Fruit fly (Drosophila melanogaster): ENCODE measurements around the gene CG4194.

The CG4194 gene

DNA sequence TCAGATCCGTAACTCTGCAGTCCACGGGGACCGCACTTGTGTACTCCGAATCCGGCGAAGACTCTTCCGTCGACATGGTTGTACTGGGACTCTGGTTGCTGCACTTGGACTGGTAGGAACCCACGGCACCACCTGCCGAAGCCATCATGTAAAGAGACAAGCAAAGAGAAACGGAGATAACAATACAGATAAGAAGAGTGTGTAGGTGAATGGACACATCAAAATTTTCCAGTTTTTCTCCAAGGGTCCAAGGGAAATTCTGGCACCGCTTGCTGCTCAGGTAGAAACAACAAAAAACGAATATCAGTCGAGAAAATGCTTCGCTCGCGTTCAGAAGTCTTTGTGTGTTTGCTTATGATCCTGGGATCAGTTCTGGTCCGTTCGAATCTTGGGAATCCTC, at the start of gene CG4194:
CG4194 (plus strand) TSS at position 301 of the 400 bp plus-strand sequence.
- TF ChIP-seq psq (optimal IDR thresholded peaks at IDR 0.05) (no peak), pan (optimal IDR thresholded peaks at IDR 0.05) (no peak), EcR (GFP tag; optimal IDR thresholded peaks at IDR 0.05) (no peak), usp (GFP tag; optimal IDR thresholded peaks at IDR 0.05) (no peak), Dll (optimal IDR thresholded peaks at IDR 0.05) (no peak), CG8478 (optimal IDR thresholded peaks at IDR 0.05) (no peak)

DNA sequence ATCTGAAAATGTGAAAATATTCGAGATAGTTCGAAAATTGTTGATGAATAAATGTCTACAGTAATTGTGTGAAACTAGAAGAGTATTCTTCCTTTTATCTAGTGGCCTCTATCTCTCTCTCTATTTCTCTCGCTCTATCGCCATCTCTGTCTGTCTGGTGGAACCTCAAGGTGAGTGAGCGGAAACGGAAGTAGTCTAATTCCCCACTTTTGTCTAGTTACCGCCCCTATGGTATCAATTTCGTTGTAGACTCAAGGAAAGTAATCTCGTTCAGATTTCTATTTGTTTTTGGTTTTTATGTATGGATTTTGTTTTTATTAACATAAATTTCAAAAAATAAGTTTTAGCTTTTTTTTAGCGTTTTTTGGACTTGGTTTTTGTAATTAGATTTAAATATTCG, 43.6 kb upstream of the CG4194 start:
- TF ChIP-seq CG8478 (optimal IDR thresholded peaks at IDR 0.05), result no peak
- no peak for TF ChIP-seq Dll (optimal IDR thresholded peaks at IDR 0.05)
- TF ChIP-seq usp (GFP tag; optimal IDR thresholded peaks at IDR 0.05), result no peak
- TF ChIP-seq EcR (GFP tag; optimal IDR thresholded peaks at IDR 0.05), result no peak
- TF ChIP-seq pan (optimal IDR thresholded peaks at IDR 0.05), result no peak
- no peak for TF ChIP-seq psq (optimal IDR thresholded peaks at IDR 0.05)

dm6 chrX:2031308-2031707, 37.1 kb upstream of the CG4194 start:
- TF ChIP-seq Dll (optimal IDR thresholded peaks at IDR 0.05), result no peak
- no peak for TF ChIP-seq CG8478 (optimal IDR thresholded peaks at IDR 0.05)
- TF ChIP-seq usp (GFP tag; optimal IDR thresholded peaks at IDR 0.05), result no peak
- TF ChIP-seq psq (optimal IDR thresholded peaks at IDR 0.05), result no peak
- TF ChIP-seq EcR (GFP tag; optimal IDR thresholded peaks at IDR 0.05), result no peak
- TF ChIP-seq pan (optimal IDR thresholded peaks at IDR 0.05), result no peak

- TF ChIP-seq usp (GFP tag; optimal IDR thresholded peaks at IDR 0.05) (no peak), Dll (optimal IDR thresholded peaks at IDR 0.05) (no peak), psq (optimal IDR thresholded peaks at IDR 0.05) (no peak), EcR (GFP tag; optimal IDR thresholded peaks at IDR 0.05) (no peak), pan (optimal IDR thresholded peaks at IDR 0.05) (no peak), CG8478 (optimal IDR thresholded peaks at IDR 0.05) (no peak)
Measured at dm6 chrX:2032160-2032801, 36.1 kb upstream of the CG4194 start.

dm6 chrX:2032821-2033436, 35.5 kb upstream of the CG4194 start:
- TF ChIP-seq EcR (GFP tag; optimal IDR thresholded peaks at IDR 0.05) (no peak), pan (optimal IDR thresholded peaks at IDR 0.05) (no peak), CG8478 (optimal IDR thresholded peaks at IDR 0.05) (no peak), Dll (optimal IDR thresholded peaks at IDR 0.05) (no peak), psq (optimal IDR thresholded peaks at IDR 0.05) (no peak), usp (GFP tag; optimal IDR thresholded peaks at IDR 0.05) (no peak)

dm6 chrX:2036383-2036782, 32.0 kb upstream of the CG4194 start:
- TF ChIP-seq psq (optimal IDR thresholded peaks at IDR 0.05) (no peak), EcR (GFP tag; optimal IDR thresholded peaks at IDR 0.05) (no peak), CG8478 (optimal IDR thresholded peaks at IDR 0.05) (no peak), usp (GFP tag; optimal IDR thresholded peaks at IDR 0.05) (no peak)

DNA sequence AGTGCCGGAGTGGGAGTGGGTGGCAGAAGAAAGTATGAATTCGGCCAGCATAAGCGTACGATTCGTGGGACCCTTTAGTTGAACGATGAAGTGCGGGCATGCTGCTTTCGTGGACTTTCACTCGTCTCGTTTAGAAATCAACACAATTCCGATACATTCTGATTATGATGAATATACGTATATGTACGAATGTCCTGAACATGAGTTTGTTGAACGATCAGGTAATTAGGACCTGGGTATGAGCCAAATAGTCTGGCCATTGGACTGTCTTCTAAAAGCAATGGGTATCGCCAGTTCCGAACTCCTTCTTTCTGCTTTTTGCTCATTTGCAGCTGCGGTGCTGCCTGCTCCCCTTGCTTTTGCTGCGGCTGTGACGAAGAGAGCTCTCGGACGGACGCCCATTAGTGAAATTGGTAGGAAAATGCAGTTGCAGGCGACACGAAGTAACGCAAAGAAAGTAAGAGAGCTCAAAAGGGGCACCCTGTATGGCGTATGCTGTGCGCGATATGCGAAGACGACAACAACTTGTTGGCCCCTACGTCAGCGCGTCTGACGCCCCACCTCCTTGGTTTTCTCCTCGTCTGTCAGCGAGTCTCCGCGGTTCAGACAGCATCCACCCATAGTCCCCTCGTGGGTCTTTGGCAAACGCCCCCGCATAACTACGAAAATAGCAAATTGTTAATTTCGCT, 31.4 kb upstream of the CG4194 start:
- TF ChIP-seq Dll (optimal IDR thresholded peaks at IDR 0.05) (no peak), CG8478 (optimal IDR thresholded peaks at IDR 0.05) (no peak), pan (optimal IDR thresholded peaks at IDR 0.05) (peak; percentile 92)

DNA sequence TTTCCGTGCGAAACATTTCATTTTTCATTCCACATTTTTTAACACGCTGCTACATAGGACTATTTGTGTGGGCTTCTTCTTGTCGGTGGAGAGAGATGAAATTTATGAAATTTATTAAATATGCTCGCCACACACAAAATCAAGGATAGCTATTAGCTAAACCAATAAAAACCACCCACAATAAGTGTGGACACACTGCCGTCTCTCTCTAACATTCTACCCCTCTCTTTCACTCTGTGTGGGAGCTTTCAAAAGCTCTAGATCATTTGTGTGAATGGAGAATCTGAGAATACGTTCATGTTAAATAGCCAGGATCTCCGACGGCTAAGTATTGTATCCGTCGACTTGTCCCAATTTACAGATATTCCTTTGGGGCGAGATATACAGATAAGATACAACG, 30.8 kb upstream of the CG4194 start:
- TF ChIP-seq psq (optimal IDR thresholded peaks at IDR 0.05) (no peak), Dll (optimal IDR thresholded peaks at IDR 0.05) (no peak), EcR (GFP tag; optimal IDR thresholded peaks at IDR 0.05) (no peak), pan (optimal IDR thresholded peaks at IDR 0.05) (no peak), CG8478 (optimal IDR thresholded peaks at IDR 0.05) (no peak), usp (GFP tag; optimal IDR thresholded peaks at IDR 0.05) (no peak)

- TF ChIP-seq CG8478 (optimal IDR thresholded peaks at IDR 0.05) (no peak), Dll (optimal IDR thresholded peaks at IDR 0.05) (no peak), pan (optimal IDR thresholded peaks at IDR 0.05) (no peak), psq (optimal IDR thresholded peaks at IDR 0.05) (no peak), EcR (GFP tag; optimal IDR thresholded peaks at IDR 0.05) (no peak), usp (GFP tag; optimal IDR thresholded peaks at IDR 0.05) (no peak)
Measured at dm6 chrX:2041312-2041918, 27.0 kb upstream of the CG4194 start, which contains the start of gene CG4313. Gene CG4313 (plus strand): TSS chrX:2041868.

- no peak for TF ChIP-seq EcR (GFP tag; optimal IDR thresholded peaks at IDR 0.05)
- TF ChIP-seq Dll (optimal IDR thresholded peaks at IDR 0.05), result peak; percentile 39
Measured at dm6 chrX:2041981-2042847, 26.2 kb upstream of the CG4194 start, which contains the start of the genes Actn and usp. Gene Actn (minus strand): TSS chrX:2042311. Gene usp (minus strand): TSS chrX:2042311.

- TF ChIP-seq EcR (GFP tag; optimal IDR thresholded peaks at IDR 0.05) (no peak), CG8478 (optimal IDR thresholded peaks at IDR 0.05) (no peak)
Measured at dm6 chrX:2043660-2044397, 24.6 kb upstream of the CG4194 start, which contains the start of gene CG4325. Gene CG4325 (minus strand): TSS chrX:2043818.
